Worm (Caenorhabditis elegans) whole organism, mixed stage, embryonic: ENCODE data around the gene set-3.

Experiments
- ces-1 ChIP-seq: fragments of 150-350 bp; optimal IDR thresholded peaks from 2 replicates; lab custom pipeline; 2014; ENCODE audit warnings: missing biosample characterization, missing genetic modification reagents, missing genetic modification characterization
- elt-3 ChIP-seq: fragments of 150-350 bp; optimal IDR thresholded peaks from 2 replicates; lab custom pipeline; 2014; ENCODE audit warnings: missing biosample characterization, missing genetic modification characterization
- lin-13 ChIP-seq: fragments of 150-350 bp; optimal IDR thresholded peaks from 2 replicates; lab custom pipeline; 2014; ENCODE audit warnings: missing biosample characterization, missing genetic modification characterization
- lsy-2 ChIP-seq: fragments of 150-350 bp; optimal IDR thresholded peaks from 2 replicates; lab custom pipeline; 2014; ENCODE audit warnings: missing biosample characterization, missing genetic modification characterization
- mab-5 ChIP-seq: fragments of 150-350 bp; optimal IDR thresholded peaks from 2 replicates; lab custom pipeline; 2014; ENCODE audit warnings: missing biosample characterization, missing genetic modification characterization
- nhr-2 ChIP-seq: fragments of 150-350 bp; optimal IDR thresholded peaks from 2 replicates; lab custom pipeline; 2014; ENCODE audit warnings: missing biosample characterization, missing genetic modification characterization
- nhr-237 ChIP-seq: fragments of 150-350 bp; optimal IDR thresholded peaks from 2 replicates; lab custom pipeline; 2014; ENCODE audit warnings: missing biosample characterization, missing genetic modification characterization
- nhr-28 ChIP-seq: fragments of 150-350 bp; optimal IDR thresholded peaks from 2 replicates; lab custom pipeline; 2014; ENCODE audit warnings: missing biosample characterization, missing genetic modification characterization
- nhr-76 ChIP-seq: sonication (generic microtip); optimal IDR thresholded peaks from 2 replicates; lab custom pipeline; 2017; ENCODE audit warnings: missing biosample characterization, missing genetic modification characterization
- snpc-4 ChIP-seq: fragments of 150-350 bp; optimal IDR thresholded peaks from 2 replicates; lab custom pipeline; 2014; ENCODE audit warnings: missing biosample characterization, missing genetic modification characterization
- sptf-1 ChIP-seq: sonication (generic microtip); optimal IDR thresholded peaks from 2 replicates; lab custom pipeline; 2017; ENCODE audit warnings: mild to moderate bottlenecking, missing genetic modification characterization, moderate library complexity, missing compliant biosample characterization
- unc-39 ChIP-seq: fragments of 150-350 bp; optimal IDR thresholded peaks from 2 replicates; lab custom pipeline; 2014; ENCODE audit warnings: missing biosample characterization, missing genetic modification characterization
- ztf-11 ChIP-seq: fragments of 150-350 bp; optimal IDR thresholded peaks from 2 replicates; lab custom pipeline; 2014; ENCODE audit warnings: missing biosample characterization, missing genetic modification characterization

ce11 chrIII:9690044-9690443 lies 4.3 kb downstream of the set-3 start, which contains the start of gene best-5:
- TF ChIP-seq ces-1: no peak
- no peak for TF ChIP-seq nhr-2 (tag; lab: Kevin White, UChicago)
- TF ChIP-seq lin-13: no peak
- no peak for TF ChIP-seq mab-5 (tag; lab: Kevin White, UChicago)
- no peak for TF ChIP-seq nhr-28
- no peak for TF ChIP-seq unc-39 (tag; lab: Kevin White, UChicago)
- no peak for TF ChIP-seq elt-3 (tag; lab: Kevin White, UChicago)
- TF ChIP-seq lsy-2 (tag; lab: Kevin White, UChicago): no peak
- no peak for TF ChIP-seq sptf-1 (tag; lab: Kevin White, UChicago)
- no peak for TF ChIP-seq nhr-237
- no peak for TF ChIP-seq snpc-4
- no peak for TF ChIP-seq nhr-76 (tag; lab: Kevin White, UChicago)
- TF ChIP-seq ztf-11 (tag; lab: Kevin White, UChicago): no peak
